Worm (Caenorhabditis elegans): ENCODE data around the gene sulp-7.

The sulp-7 gene

DNA sequence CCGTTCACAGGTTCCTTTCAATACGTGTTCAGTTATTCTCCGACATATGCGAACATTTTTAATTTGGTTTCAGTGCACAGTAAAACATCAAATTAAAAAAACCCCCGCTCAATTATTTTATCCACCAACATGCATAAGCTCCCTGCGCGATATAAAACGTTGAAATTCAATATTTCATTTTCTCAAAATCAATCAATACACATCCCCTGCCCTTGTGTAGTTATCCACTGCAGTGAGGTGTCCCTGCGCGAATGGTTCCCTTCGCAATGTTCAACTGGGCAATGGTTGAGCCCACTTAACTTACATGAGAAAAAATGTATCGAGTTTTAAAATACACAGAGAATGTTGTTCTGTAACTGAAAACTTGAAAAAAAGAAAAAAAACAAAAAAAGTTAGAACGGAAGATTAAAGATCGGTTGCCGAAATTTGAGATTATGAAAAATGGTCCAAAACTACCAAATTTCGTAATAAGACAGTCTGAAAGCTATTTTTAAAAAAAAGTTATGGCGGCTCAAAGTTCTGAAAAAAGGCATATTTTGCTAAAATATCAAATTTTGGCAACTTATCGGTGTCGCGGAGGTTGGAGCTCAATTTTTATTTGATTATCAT, 13.6 kb downstream of the sulp-7 start:
- TF ChIP-seq med-1 (GFP tag; optimal IDR thresholded peaks at IDR 0.05; ENCODE audit: insufficient read depth) (peak; percentile 76), cog-1 (tag; optimal IDR thresholded peaks at IDR 0.05) (peak; percentile 98), ztf-29 (GFP tag; IDR thresholded peaks at IDR 0.05) (peak; percentile 69), tab-1 (GFP tag; IDR thresholded peaks at IDR 0.05) (no peak; the same call in none of the 2 replicates), T22C8.4 (GFP tag; IDR thresholded peaks at IDR 0.05) (peak; percentile 100), ref-1 (GFP tag; conservative IDR thresholded peaks at IDR 0.05) (no peak), ztf-23 (GFP tag; IDR thresholded peaks at IDR 0.05) (peak; percentile 93), klf-2 (GFP tag; conservative IDR thresholded peaks at IDR 0.05) (peak; percentile 85), flt-1 (GFP tag; IDR thresholded peaks at IDR 0.05) (peak; percentile 90)

DNA sequence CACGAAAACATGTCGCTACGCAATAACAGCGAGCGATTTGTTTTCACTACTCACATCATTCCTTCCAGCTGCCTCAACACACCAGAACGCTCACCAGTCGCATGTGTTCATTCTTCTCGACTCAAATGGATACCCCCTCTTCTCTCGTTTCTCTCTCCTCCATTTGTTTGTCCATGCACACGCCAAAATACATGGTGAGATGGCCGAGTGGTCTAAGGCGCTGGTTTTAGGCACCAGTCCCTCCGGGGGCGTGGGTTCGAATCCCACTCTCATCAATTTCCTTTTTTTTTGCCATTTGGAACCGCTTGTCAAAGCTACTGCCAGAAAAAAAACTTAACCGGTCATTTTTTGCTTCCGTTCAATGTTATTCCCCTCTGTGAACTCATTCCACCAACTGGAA, 15.0 kb downstream of the sulp-7 start:
- TF ChIP-seq cog-1 (tag; optimal IDR thresholded peaks at IDR 0.05), result peak; percentile 83
- peak; percentile 90 for TF ChIP-seq tab-1 (GFP tag; IDR thresholded peaks at IDR 0.05)
- peak; percentile 85 for TF ChIP-seq ref-1 (GFP tag; conservative IDR thresholded peaks at IDR 0.05)
- TF ChIP-seq ztf-29 (GFP tag; IDR thresholded peaks at IDR 0.05), result peak; percentile 79
- peak; percentile 86 for TF ChIP-seq T22C8.4 (GFP tag; IDR thresholded peaks at IDR 0.05)
- TF ChIP-seq ztf-23 (GFP tag; IDR thresholded peaks at IDR 0.05), result peak; percentile 86
- TF ChIP-seq flt-1 (GFP tag; IDR thresholded peaks at IDR 0.05), result peak; percentile 94
- peak; percentile 35 for TF ChIP-seq med-1 (GFP tag; optimal IDR thresholded peaks at IDR 0.05; ENCODE audit: insufficient read depth)
- peak; percentile 82 for TF ChIP-seq klf-2 (GFP tag; conservative IDR thresholded peaks at IDR 0.05)

DNA sequence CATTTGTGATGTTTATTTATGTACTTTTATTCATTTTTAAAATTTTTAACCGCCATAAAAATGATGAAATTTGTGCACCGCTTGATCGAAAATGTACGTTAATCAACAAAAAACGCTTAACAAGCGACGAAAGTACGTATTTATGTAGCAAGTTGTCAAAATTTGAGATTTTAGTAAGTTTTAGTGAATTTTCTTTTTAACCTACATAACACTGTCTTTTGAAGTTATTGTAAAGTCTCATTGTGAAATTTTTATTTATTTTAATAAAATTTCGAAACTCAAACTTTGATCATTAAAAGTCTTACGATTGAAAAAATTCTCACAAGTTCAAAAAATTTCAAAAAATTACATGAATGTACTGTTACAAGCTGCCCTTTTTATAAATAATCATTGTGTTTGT, 16.9 kb downstream of the sulp-7 start:
- no peak for TF ChIP-seq klf-2 (GFP tag; conservative IDR thresholded peaks at IDR 0.05)

DNA sequence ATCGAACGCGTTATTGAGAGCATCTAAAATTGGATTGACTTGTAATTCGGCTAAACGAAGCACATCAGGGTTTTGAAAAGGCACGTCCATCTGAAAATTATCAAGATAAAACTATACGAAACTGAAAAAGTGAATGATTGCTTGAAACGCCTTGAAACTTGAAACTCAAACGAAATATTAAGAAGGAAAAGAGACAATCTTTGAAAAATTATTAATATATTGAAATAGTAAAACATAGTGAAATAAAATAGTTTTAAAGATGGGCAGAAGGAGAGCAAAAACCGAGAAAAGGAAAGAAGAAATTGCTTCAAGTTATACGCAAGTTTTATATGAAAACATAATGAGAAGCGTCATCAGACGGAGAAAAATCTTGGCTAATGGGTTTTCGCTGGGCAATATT, 17.6 kb downstream of the sulp-7 start, which contains the start of gene W02H3.3:
W02H3.3 (minus strand) TSS at position 101 of the 400 bp plus-strand sequence.
- TF ChIP-seq ref-1 (GFP tag; conservative IDR thresholded peaks at IDR 0.05), result no peak
- TF ChIP-seq klf-2 (GFP tag; conservative IDR thresholded peaks at IDR 0.05), result no peak
- no peak for TF ChIP-seq T22C8.4 (GFP tag; IDR thresholded peaks at IDR 0.05)
- TF ChIP-seq ztf-23 (GFP tag; IDR thresholded peaks at IDR 0.05), result no peak
- no peak for TF ChIP-seq ztf-29 (GFP tag; IDR thresholded peaks at IDR 0.05)
- no peak for TF ChIP-seq flt-1 (GFP tag; IDR thresholded peaks at IDR 0.05)
- no peak for TF ChIP-seq med-1 (GFP tag; optimal IDR thresholded peaks at IDR 0.05; ENCODE audit: insufficient read depth)
- no peak for TF ChIP-seq tab-1 (GFP tag; IDR thresholded peaks at IDR 0.05)
- no peak for TF ChIP-seq cog-1 (tag; optimal IDR thresholded peaks at IDR 0.05)

DNA sequence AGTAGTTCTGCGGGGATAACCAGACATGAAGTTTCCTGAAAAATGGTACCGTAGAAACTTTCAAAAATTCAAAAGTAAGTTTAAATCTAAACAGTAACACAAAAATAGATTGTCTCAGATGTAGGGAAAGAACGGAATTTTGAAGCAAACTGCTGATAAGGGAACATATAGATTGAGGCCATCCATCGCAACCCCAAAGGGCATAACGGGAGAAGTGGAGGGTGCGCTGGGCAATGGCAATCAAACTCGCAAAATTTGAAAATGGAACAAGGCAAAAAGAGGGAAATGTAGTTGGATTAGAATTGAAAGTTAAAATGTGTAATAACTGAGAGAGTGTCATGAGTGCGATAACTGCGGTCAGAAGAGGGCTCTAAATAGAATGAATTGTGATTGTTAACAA, 22.7 kb downstream of the sulp-7 start:
- TF ChIP-seq T22C8.4 (GFP tag; IDR thresholded peaks at IDR 0.05) (no peak), med-1 (GFP tag; optimal IDR thresholded peaks at IDR 0.05; ENCODE audit: insufficient read depth) (no peak), ref-1 (GFP tag; conservative IDR thresholded peaks at IDR 0.05) (no peak), cog-1 (tag; optimal IDR thresholded peaks at IDR 0.05) (no peak), ztf-23 (GFP tag; IDR thresholded peaks at IDR 0.05) (no peak), ztf-29 (GFP tag; IDR thresholded peaks at IDR 0.05) (no peak), klf-2 (GFP tag; conservative IDR thresholded peaks at IDR 0.05) (no peak), flt-1 (GFP tag; IDR thresholded peaks at IDR 0.05) (no peak)

DNA sequence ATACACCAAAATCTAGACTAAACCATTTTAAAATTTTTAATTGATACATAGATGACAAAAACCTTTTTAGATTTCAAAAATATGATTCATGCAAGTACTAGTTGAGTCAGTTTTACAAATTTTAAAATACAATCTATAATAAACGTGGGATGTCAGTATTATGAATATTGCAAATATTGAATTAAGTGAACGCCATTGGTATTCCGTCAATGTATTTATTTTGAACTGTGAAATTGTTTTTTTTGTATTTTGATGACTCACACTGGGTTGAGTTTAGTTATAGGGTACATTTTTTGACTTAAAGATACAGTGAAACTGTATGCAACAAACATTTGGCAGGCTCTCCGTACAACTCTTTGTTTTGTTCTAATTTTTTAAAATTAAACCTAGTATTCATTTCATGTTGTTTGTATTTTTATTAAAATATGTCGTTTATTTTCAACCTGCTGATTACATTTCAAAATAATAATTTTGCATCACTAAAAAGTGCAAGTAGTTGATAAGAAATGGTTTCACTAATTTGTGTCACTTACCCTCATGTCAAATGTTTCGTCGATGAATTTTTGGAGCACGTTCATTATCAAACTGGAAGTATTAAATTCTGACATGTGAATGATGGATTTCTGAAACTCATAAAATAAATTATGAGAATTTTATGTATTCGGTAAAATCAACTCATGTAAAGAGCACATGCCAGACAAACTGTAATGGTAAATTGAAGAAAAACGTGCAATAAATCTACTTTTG, 24.6 kb downstream of the sulp-7 start, which contains the start of gene W02H3.1:
W02H3.1 (minus strand) TSS at position 578 of the 747 bp plus-strand sequence.
- TF ChIP-seq flt-1 (GFP tag; IDR thresholded peaks at IDR 0.05) (no peak), ref-1 (GFP tag; conservative IDR thresholded peaks at IDR 0.05) (no peak), ztf-29 (GFP tag; IDR thresholded peaks at IDR 0.05) (no peak), cog-1 (tag; optimal IDR thresholded peaks at IDR 0.05) (no peak), med-1 (GFP tag; optimal IDR thresholded peaks at IDR 0.05; ENCODE audit: insufficient read depth) (no peak), ztf-23 (GFP tag; IDR thresholded peaks at IDR 0.05) (no peak), T22C8.4 (GFP tag; IDR thresholded peaks at IDR 0.05) (no peak), klf-2 (GFP tag; conservative IDR thresholded peaks at IDR 0.05) (no peak), tab-1 (GFP tag; IDR thresholded peaks at IDR 0.05) (no peak)

DNA sequence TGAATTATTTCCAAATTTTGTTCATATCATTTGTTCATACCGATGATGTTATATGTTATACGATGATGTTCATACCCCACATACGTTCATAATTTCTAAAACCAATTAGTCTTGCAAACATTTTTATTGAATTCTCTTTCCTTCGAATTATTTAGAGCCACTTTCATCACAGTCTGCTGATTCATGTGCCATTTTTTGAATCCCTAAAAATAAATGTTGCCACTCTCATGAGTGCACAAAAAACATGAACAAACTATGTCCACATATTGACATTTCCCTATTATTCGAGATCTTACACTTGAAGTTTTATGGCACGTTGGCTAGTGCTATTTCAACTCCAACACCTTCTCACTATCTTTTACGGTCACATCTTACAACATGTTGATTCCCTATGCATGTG, 26.6 kb downstream of the sulp-7 start, which contains the start of gene clc-17:
clc-17 (plus strand) TSS at position 301 of the 400 bp plus-strand sequence.
- TF ChIP-seq tab-1 (GFP tag; IDR thresholded peaks at IDR 0.05), result no peak
- no peak for TF ChIP-seq ref-1 (GFP tag; conservative IDR thresholded peaks at IDR 0.05)
- no peak for TF ChIP-seq ztf-23 (GFP tag; IDR thresholded peaks at IDR 0.05)
- TF ChIP-seq klf-2 (GFP tag; conservative IDR thresholded peaks at IDR 0.05), result no peak
- TF ChIP-seq flt-1 (GFP tag; IDR thresholded peaks at IDR 0.05), result no peak
- no peak for TF ChIP-seq cog-1 (tag; optimal IDR thresholded peaks at IDR 0.05)
- no peak for TF ChIP-seq T22C8.4 (GFP tag; IDR thresholded peaks at IDR 0.05)
- no peak for TF ChIP-seq med-1 (GFP tag; optimal IDR thresholded peaks at IDR 0.05; ENCODE audit: insufficient read depth)
- no peak for TF ChIP-seq ztf-29 (GFP tag; IDR thresholded peaks at IDR 0.05)

DNA sequence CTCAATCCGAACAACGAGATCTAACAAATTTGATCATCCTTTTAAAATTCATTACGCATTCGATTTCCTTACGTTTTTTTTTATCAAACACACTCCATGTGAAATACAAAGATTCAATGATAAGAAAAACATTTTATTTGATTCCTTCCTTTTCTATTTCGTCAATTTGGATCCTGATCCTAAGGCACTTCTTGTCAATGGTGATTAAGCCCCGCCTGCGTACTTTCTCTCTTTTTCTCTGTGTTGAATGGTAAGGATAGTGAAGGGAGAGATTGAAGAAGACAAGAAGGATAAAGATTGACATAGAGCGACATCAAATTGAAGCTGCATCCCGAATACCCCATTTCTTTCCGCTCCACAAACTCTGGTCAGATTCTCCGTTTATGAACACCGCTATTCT, 28.7 kb downstream of the sulp-7 start, which contains the start of gene grd-1:
grd-1 (plus strand) TSS at position 241 of the 400 bp plus-strand sequence.
- no peak for TF ChIP-seq ref-1 (GFP tag; conservative IDR thresholded peaks at IDR 0.05)
- no peak for TF ChIP-seq flt-1 (GFP tag; IDR thresholded peaks at IDR 0.05)
- no peak for TF ChIP-seq cog-1 (tag; optimal IDR thresholded peaks at IDR 0.05)
- no peak for TF ChIP-seq ztf-29 (GFP tag; IDR thresholded peaks at IDR 0.05)
- no peak for TF ChIP-seq T22C8.4 (GFP tag; IDR thresholded peaks at IDR 0.05)
- no peak for TF ChIP-seq tab-1 (GFP tag; IDR thresholded peaks at IDR 0.05)
- no peak for TF ChIP-seq med-1 (GFP tag; optimal IDR thresholded peaks at IDR 0.05; ENCODE audit: insufficient read depth)
- TF ChIP-seq ztf-23 (GFP tag; IDR thresholded peaks at IDR 0.05), result no peak
- no peak for TF ChIP-seq klf-2 (GFP tag; conservative IDR thresholded peaks at IDR 0.05)

DNA sequence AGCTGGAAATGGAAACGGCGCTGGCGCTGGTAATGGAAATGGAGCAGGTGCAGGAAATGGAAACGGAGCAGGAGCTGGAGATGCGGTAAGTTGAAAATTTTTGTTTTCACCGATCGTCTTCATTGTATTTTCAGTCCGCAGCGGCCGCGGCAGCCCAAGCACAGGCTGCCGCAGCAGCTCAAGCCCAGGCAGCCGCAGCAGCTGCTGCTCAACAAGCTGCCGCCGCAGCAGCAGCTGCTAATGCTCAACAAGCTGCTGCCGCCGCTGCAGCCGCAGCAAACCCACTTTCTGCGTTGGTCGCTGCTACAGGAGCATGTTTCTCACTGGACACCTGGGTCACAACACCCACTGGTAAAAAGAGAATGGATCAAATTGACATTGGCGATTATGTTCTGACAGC, 33.9 kb downstream of the sulp-7 start:
- no peak for TF ChIP-seq cog-1 (tag; optimal IDR thresholded peaks at IDR 0.05)
- no peak for TF ChIP-seq med-1 (GFP tag; optimal IDR thresholded peaks at IDR 0.05; ENCODE audit: insufficient read depth)
- TF ChIP-seq ref-1 (GFP tag; conservative IDR thresholded peaks at IDR 0.05), result no peak
- no peak for TF ChIP-seq tab-1 (GFP tag; IDR thresholded peaks at IDR 0.05)
